Fruit fly (Drosophila melanogaster) whole organism, embryonic: Measurements from ENCODE around the gene Moca-cyp.

Experiments
- CG10462 ChIP-seq: fragments of 200-800 bp; sonication (Bioruptor generic); optimal IDR thresholded peaks from 2 replicates; lab custom pipeline; 2016; ENCODE audit warnings: missing biosample characterization, missing genetic modification characterization
- CG11398 ChIP-seq: fragments of 200-800 bp; sonication (Bioruptor generic); optimal IDR thresholded peaks from 2 replicates; lab custom pipeline; 2016; ENCODE audit warnings: missing biosample characterization, missing genetic modification characterization
- CG11504 ChIP-seq: fragments of 200-800 bp; sonication (Bioruptor generic); optimal IDR thresholded peaks from 3 replicates; lab custom pipeline; 2019; ENCODE audit warnings: missing biosample characterization, mild to moderate bottlenecking, missing genetic modification characterization, moderate library complexity
- CG11723 ChIP-seq: fragments of 200-800 bp; sonication (Bioruptor generic); optimal IDR thresholded peaks from 2 replicates; lab custom pipeline; 2017; ENCODE audit warnings: missing biosample characterization, mild to moderate bottlenecking, missing genetic modification characterization
- CG12942 ChIP-seq: fragments of 200-800 bp; sonication (Bioruptor generic); optimal IDR thresholded peaks from 3 replicates; lab custom pipeline; 2016; ENCODE audit warnings: missing biosample characterization, missing genetic modification characterization
- CG13123 ChIP-seq: fragments of 200-800 bp; sonication (Bioruptor generic); optimal IDR thresholded peaks from 2 replicates; lab custom pipeline; 2016; ENCODE audit warnings: missing biosample characterization, missing genetic modification characterization
- CG15073 ChIP-seq: fragments of 200-800 bp; sonication (Bioruptor generic); optimal IDR thresholded peaks from 2 replicates; lab custom pipeline; 2016; ENCODE audit warnings: missing biosample characterization, missing genetic modification characterization
- CG17186 ChIP-seq: fragments of 200-800 bp; sonication (Bioruptor generic); optimal IDR thresholded peaks from 3 replicates; lab custom pipeline; 2017; ENCODE audit warnings: missing biosample characterization, missing genetic modification reagents, missing genetic modification characterization
- CG2129 ChIP-seq: fragments of 200-800 bp; sonication (Bioruptor generic); IDR thresholded peaks from 2 replicates; pipeline ENCODE4 v1.3.6; 2022; ENCODE audit warnings: missing biosample characterization, missing genetic modification characterization; ENCODE audit not compliant: partially characterized antibody
- CG2199 ChIP-seq: fragments of 200-800 bp; sonication (Bioruptor generic); IDR thresholded peaks from 3 replicates; pipeline ENCODE4 v1.3.6; 2022; ENCODE audit warnings: missing biosample characterization, missing genetic modification characterization
- CG2678 ChIP-seq: fragments of 200-800 bp; sonication (Bioruptor generic); optimal IDR thresholded peaks from 3 replicates; lab custom pipeline; 2019; ENCODE audit warnings: missing biosample characterization, mild to moderate bottlenecking, missing genetic modification characterization, moderate library complexity
- CG2712 ChIP-seq: fragments of 200-800 bp; optimal IDR thresholded peaks from 3 replicates; lab custom pipeline; 2019; ENCODE audit warnings: missing biosample characterization, mild to moderate bottlenecking, missing genetic modification characterization, moderate library complexity
- CG4282 ChIP-seq: fragments of 200-800 bp; sonication (Bioruptor generic); optimal IDR thresholded peaks from 2 replicates; lab custom pipeline; 2016; ENCODE audit warnings: missing biosample characterization, missing genetic modification characterization
- CG6689 ChIP-seq: fragments of 200-800 bp; sonication (Bioruptor generic); IDR thresholded peaks from 2 replicates; pipeline ENCODE4 v1.3.6; 2022; ENCODE audit warnings: missing biosample characterization, missing genetic modification characterization
- CG7928 ChIP-seq: fragments of 200-800 bp; sonication (Bioruptor generic); optimal IDR thresholded peaks from 2 replicates; lab custom pipeline; 2017; ENCODE audit warnings: missing biosample characterization, mild to moderate bottlenecking, missing genetic modification characterization
- CG9727 ChIP-seq: fragments of 200-800 bp; sonication (Bioruptor generic); optimal IDR thresholded peaks from 3 replicates; lab custom pipeline; 2017; ENCODE audit warnings: missing biosample characterization, mild to moderate bottlenecking, missing genetic modification characterization
- CG9797 ChIP-seq: fragments of 200-800 bp; sonication (Bioruptor generic); optimal IDR thresholded peaks from 3 replicates; lab custom pipeline; 2018; ENCODE audit warnings: missing biosample characterization, mild to moderate bottlenecking, missing genetic modification characterization
- CTCF ChIP-seq: fragments of 200-800 bp; sonication (Bioruptor generic); optimal IDR thresholded peaks from 2 replicates; lab custom pipeline; 2017; ENCODE audit warnings: missing biosample characterization, mild to moderate bottlenecking, missing genetic modification characterization, moderate library complexity
- Camta ChIP-seq: fragments of 200-800 bp; sonication (Bioruptor generic); optimal IDR thresholded peaks from 2 replicates; lab custom pipeline; 2016; ENCODE audit warnings: missing biosample characterization, missing genetic modification characterization
- CrebB ChIP-seq: fragments of 200-800 bp; sonication (Bioruptor generic); optimal IDR thresholded peaks from 3 replicates; lab custom pipeline; 2018; ENCODE audit warnings: missing biosample characterization, mild to moderate bottlenecking, missing genetic modification characterization
- D19A ChIP-seq: fragments of 200-800 bp; optimal IDR thresholded peaks from 3 replicates; lab custom pipeline; 2019; ENCODE audit warnings: missing biosample characterization, mild to moderate bottlenecking, missing genetic modification characterization, moderate library complexity
- Dek ChIP-seq: fragments of 200-800 bp; sonication (Bioruptor generic); optimal IDR thresholded peaks from 3 replicates; lab custom pipeline; 2019; ENCODE audit warnings: missing biosample characterization, mild to moderate bottlenecking, missing genetic modification characterization, moderate library complexity
- Dip3 ChIP-seq: fragments of 200-800 bp; sonication (Bioruptor generic); optimal IDR thresholded peaks from 3 replicates; lab custom pipeline; 2016; ENCODE audit warnings: missing biosample characterization, missing genetic modification characterization
- Dll ChIP-seq: fragments of 200-800 bp; sonication (Bioruptor generic); IDR thresholded peaks from 4 replicates; pipeline ENCODE4 v1.3.6; 2022; ENCODE audit warnings: missing biosample characterization, missing genetic modification characterization; ENCODE audit not compliant: partially characterized antibody
- Hey ChIP-seq: fragments of 200-800 bp; sonication (Bioruptor generic); optimal IDR thresholded peaks from 3 replicates; lab custom pipeline; 2018; ENCODE audit warnings: missing biosample characterization, mild to moderate bottlenecking, missing genetic modification characterization
- Lhr ChIP-seq: fragments of 200-800 bp; sonication (Bioruptor generic); optimal IDR thresholded peaks from 3 replicates; lab custom pipeline; 2017; ENCODE audit warnings: mild to moderate bottlenecking, missing biosample characterization, missing genetic modification reagents, missing genetic modification characterization
- Mes4 ChIP-seq: fragments of 200-800 bp; sonication (Bioruptor generic); optimal IDR thresholded peaks from 2 replicates; lab custom pipeline; 2016; ENCODE audit warnings: missing biosample characterization, missing genetic modification characterization
- NK7.1 ChIP-seq: fragments of 200-800 bp; sonication (Bioruptor generic); optimal IDR thresholded peaks from 3 replicates; lab custom pipeline; 2016; ENCODE audit warnings: missing biosample characterization, missing genetic modification characterization
- Neu2 ChIP-seq: fragments of 200-800 bp; sonication (Bioruptor generic); optimal IDR thresholded peaks from 3 replicates; lab custom pipeline; 2016; ENCODE audit warnings: missing biosample characterization, missing genetic modification characterization, borderline replicate concordance
- Ravus ChIP-seq: fragments of 200-800 bp; sonication (Bioruptor generic); IDR thresholded peaks from 2 replicates; pipeline ENCODE4 v1.3.6; 2022; ENCODE audit warnings: missing biosample characterization, missing genetic modification characterization
- Six4 ChIP-seq: fragments of 200-800 bp; sonication (Bioruptor generic); optimal IDR thresholded peaks from 2 replicates; lab custom pipeline; 2016; ENCODE audit warnings: missing biosample characterization, missing genetic modification characterization
- Stat92E ChIP-seq, 3 experiments: fragments of >200 bp in 2 of 3; fragments of 200-800 bp in 1 of 3; sonication (Bioruptor generic) in 1 of 3; optimal IDR thresholded peaks; 2 replicates each; lab custom pipeline; 2017 to 2019; ENCODE audit warnings: missing biosample characterization in 3 of 3, missing genetic modification characterization in 3 of 3, mild to moderate bottlenecking in 1 of 3, moderate library complexity in 1 of 3
- TFAM ChIP-seq: fragments of 200-800 bp; sonication (Bioruptor generic); optimal IDR thresholded peaks from 2 replicates; lab custom pipeline; 2017; ENCODE audit warnings: missing biosample characterization, missing genetic modification characterization, inconsistent platforms
- br ChIP-seq: fragments of >200 bp; optimal IDR thresholded peaks from 2 replicates; lab custom pipeline; 2017
- dpn ChIP-seq, 2 experiments: fragments of 200-800 bp; sonication (Bioruptor generic); optimal IDR thresholded peaks; 3 replicates each; lab custom pipeline; 2016; ENCODE audit warnings: missing biosample characterization in 2 of 2, missing genetic modification characterization in 2 of 2
- fru ChIP-seq: fragments of >200 bp; optimal IDR thresholded peaks from 2 replicates; lab custom pipeline; 2017
- gcm ChIP-seq: fragments of 200-800 bp; sonication (Bioruptor generic); optimal IDR thresholded peaks from 2 replicates; lab custom pipeline; 2019; ENCODE audit warnings: missing biosample characterization, mild to moderate bottlenecking, missing genetic modification characterization, moderate library complexity
- grn ChIP-seq: fragments of 200-800 bp; sonication (Bioruptor generic); optimal IDR thresholded peaks from 3 replicates; lab custom pipeline; 2017; ENCODE audit warnings: missing biosample characterization, missing genetic modification characterization
- jing ChIP-seq: fragments of 200-800 bp; sonication (Bioruptor generic); optimal IDR thresholded peaks from 2 replicates; lab custom pipeline; 2018; ENCODE audit warnings: missing biosample characterization, mild to moderate bottlenecking, missing genetic modification characterization
- klu ChIP-seq: fragments of 200-800 bp; sonication (Bioruptor generic); IDR thresholded peaks from 2 replicates; pipeline ENCODE4 v1.3.6; 2022; ENCODE audit warnings: missing biosample characterization, missing genetic modification characterization
- lmd ChIP-seq: fragments of 200-800 bp; sonication (Bioruptor generic); IDR thresholded peaks from 2 replicates; pipeline ENCODE4 v1.3.6; 2022; ENCODE audit warnings: missing biosample characterization, missing genetic modification characterization
- nerfin-1 ChIP-seq: fragments of 200-800 bp; sonication (Bioruptor generic); optimal IDR thresholded peaks from 3 replicates; lab custom pipeline; 2019; ENCODE audit warnings: missing biosample characterization, mild to moderate bottlenecking, missing genetic modification characterization, moderate library complexity
- peb ChIP-seq: fragments of 200-800 bp; sonication (Bioruptor generic); IDR thresholded peaks from 2 replicates; pipeline ENCODE4 v1.3.6; 2022; ENCODE audit warnings: missing biosample characterization, missing genetic modification characterization
- rib ChIP-seq: fragments of 200-800 bp; sonication (Bioruptor generic); IDR thresholded peaks from 2 replicates; pipeline ENCODE4 v1.3.6; 2022; ENCODE audit warnings: missing biosample characterization, missing genetic modification characterization
- ro ChIP-seq: fragments of 200-800 bp; sonication (Bioruptor generic); IDR thresholded peaks from 2 replicates; pipeline ENCODE4 v1.3.6; 2022; ENCODE audit warnings: missing biosample characterization, missing genetic modification characterization
- slbo ChIP-seq: fragments of 200-800 bp; sonication (Bioruptor generic); IDR thresholded peaks from 2 replicates; pipeline ENCODE4 v1.3.6; 2022; ENCODE audit warnings: missing biosample characterization, missing genetic modification characterization
- slp2 ChIP-seq: fragments of 200-800 bp; sonication (Bioruptor generic); optimal IDR thresholded peaks from 2 replicates; lab custom pipeline; 2016; ENCODE audit warnings: missing biosample characterization, missing genetic modification characterization
- tna ChIP-seq: fragments of 200-800 bp; sonication (Bioruptor generic); IDR thresholded peaks from 2 replicates; pipeline ENCODE4 v1.3.6; 2022; ENCODE audit warnings: missing biosample characterization, missing genetic modification characterization; ENCODE audit not compliant: partially characterized antibody
- usp ChIP-seq: fragments of >200 bp; optimal IDR thresholded peaks from 2 replicates; lab custom pipeline; 2017; ENCODE audit warnings: missing biosample characterization, missing genetic modification characterization
- vnd ChIP-seq: fragments of 200-800 bp; sonication (Bioruptor generic); IDR thresholded peaks from 3 replicates; pipeline ENCODE4 v1.3.6; 2022; ENCODE audit warnings: missing biosample characterization, missing genetic modification characterization; ENCODE audit not compliant: partially characterized antibody
- zf30C ChIP-seq: fragments of 200-800 bp; sonication (Bioruptor generic); optimal IDR thresholded peaks from 3 replicates; lab custom pipeline; 2018; ENCODE audit warnings: missing biosample characterization, mild to moderate bottlenecking, missing genetic modification characterization

The Moca-cyp gene

DNA sequence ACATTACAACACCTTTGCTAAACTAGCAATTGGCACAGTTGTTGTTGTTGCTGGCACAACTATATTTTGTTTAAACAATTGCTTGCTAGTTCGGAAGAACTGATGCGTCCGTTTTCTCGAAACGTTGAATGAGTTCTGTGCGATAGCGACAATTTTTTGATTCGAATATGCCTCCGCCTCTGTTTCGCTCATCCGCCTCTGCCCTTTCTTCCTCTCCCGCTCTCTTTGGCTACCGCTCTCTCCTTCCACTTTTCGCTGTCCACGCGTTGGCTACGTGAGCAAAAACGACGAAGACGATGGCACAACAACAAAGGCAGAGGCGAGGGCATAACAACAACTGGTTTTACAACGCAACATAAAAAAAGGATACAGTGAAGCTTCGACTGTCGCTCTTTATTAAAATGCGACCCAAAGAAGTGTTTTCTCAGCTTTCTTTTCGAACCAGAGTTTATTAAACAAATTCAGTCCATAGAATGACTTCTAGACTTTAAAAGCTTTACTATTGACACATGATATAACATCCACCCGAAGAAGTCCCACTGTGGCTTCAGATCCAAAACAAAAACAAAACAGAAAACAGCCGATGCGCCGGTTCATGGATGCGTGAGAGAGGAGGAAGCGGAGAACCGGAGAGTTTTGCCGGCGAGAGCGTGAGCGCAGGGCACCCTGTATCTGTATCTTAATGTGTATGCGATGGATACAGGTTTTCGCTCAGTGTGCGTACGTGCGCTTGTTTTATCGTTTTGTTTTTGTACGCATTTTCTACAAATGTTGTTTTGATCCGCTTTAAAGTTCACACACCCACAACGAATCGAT, 13.8 kb upstream of the Moca-cyp start (continued):
- TF ChIP-seq Neu2, result peak; percentile 99
- peak; percentile 95 for TF ChIP-seq TFAM (GFP tag; lab: Kevin White, UChicago)
- no peak for TF ChIP-seq tna
- TF ChIP-seq CG12942 (GFP tag; lab: Kevin White, UChicago), result peak; percentile 99
- peak; percentile 95 for TF ChIP-seq CG17186 (GFP tag; lab: Kevin White, UChicago)
- peak; percentile 99 for TF ChIP-seq Dip3 (GFP tag; lab: Kevin White, UChicago)
- peak in 1 of 3 experiments; percentile 96 for TF ChIP-seq Stat92E (GFP tag; optimal IDR thresholded peaks at IDR 0.05; lab: Kevin White, UChicago)
- TF ChIP-seq Mes4 (GFP tag; lab: Kevin White, UChicago), result peak; percentile 99
- TF ChIP-seq gcm, result peak; percentile 99
- TF ChIP-seq D19A (tag; lab: Kevin White, UChicago), result peak; percentile 97
- TF ChIP-seq rib (GFP tag; lab: Robert Waterston, UW), result no peak
- peak; percentile 99 for TF ChIP-seq NK7.1 (GFP tag; lab: Kevin White, UChicago)
- peak; percentile 100 for TF ChIP-seq Six4
- TF ChIP-seq CG11723 (GFP tag; lab: Kevin White, UChicago), result peak; percentile 99
- peak; percentile 91 for TF ChIP-seq grn (GFP tag; lab: Kevin White, UChicago)
- peak; percentile 99 for TF ChIP-seq CG4282 (GFP tag; lab: Kevin White, UChicago)
- TF ChIP-seq Hey (tag; lab: Kevin White, UChicago), result peak; percentile 97
- TF ChIP-seq CrebB (tag; lab: Kevin White, UChicago), result peak; percentile 99
- no peak for TF ChIP-seq CG6689
- peak; percentile 99 for TF ChIP-seq Dek (tag; lab: Kevin White, UChicago)
- TF ChIP-seq slbo (GFP tag; lab: Robert Waterston, UW), result no peak
- TF ChIP-seq CG2129 (GFP tag; lab: Robert Waterston, UW), result no peak
- peak; percentile 100 for TF ChIP-seq CG9727 (GFP tag; lab: Kevin White, UChicago)
- TF ChIP-seq CTCF (GFP tag; lab: Kevin White, UChicago), result peak; percentile 77
- TF ChIP-seq CG2199 (GFP tag; lab: Robert Waterston, UW), result no peak
- TF ChIP-seq br (lab: Kevin White, UChicago), result no peak
- TF ChIP-seq klu (GFP tag; lab: Robert Waterston, UW), result no peak
- TF ChIP-seq CG11504, result peak; percentile 98
- TF ChIP-seq ro, result no peak
- TF ChIP-seq CG2678, result peak; percentile 99
- peak; percentile 96 for TF ChIP-seq nerfin-1
- no peak for TF ChIP-seq Dll (GFP tag; lab: Robert Waterston, UW)
- peak; percentile 93 for TF ChIP-seq CG15073 (GFP tag; lab: Kevin White, UChicago)
- TF ChIP-seq CG7928 (GFP tag; lab: Kevin White, UChicago), result peak; percentile 86
- TF ChIP-seq peb (GFP tag; lab: Robert Waterston, UW), result no peak
- peak; percentile 72 for TF ChIP-seq CG9797 (GFP tag; lab: Kevin White, UChicago)
- no peak for TF ChIP-seq Ravus (GFP tag; lab: Robert Waterston, UW)
- peak; percentile 96 for TF ChIP-seq Lhr (GFP tag; lab: Kevin White, UChicago)
- TF ChIP-seq vnd (GFP tag; lab: Robert Waterston, UW), result no peak
- TF ChIP-seq CG13123 (GFP tag; lab: Kevin White, UChicago), result peak; percentile 99
- peak; percentile 99 for TF ChIP-seq Camta
- TF ChIP-seq CG11398 (GFP tag; lab: Kevin White, UChicago), result peak; percentile 99
- no peak for TF ChIP-seq fru (lab: Kevin White, UChicago)
- peak; percentile 99 for TF ChIP-seq CG10462 (GFP tag; lab: Kevin White, UChicago)
- peak; percentile 99 for TF ChIP-seq slp2 (GFP tag; lab: Kevin White, UChicago)
- peak; percentile 100 for TF ChIP-seq dpn (GFP tag; optimal IDR thresholded peaks at IDR 0.05; lab: Kevin White, UChicago)
- TF ChIP-seq CG2712, result peak; percentile 99
- peak; percentile 99 for TF ChIP-seq zf30C (GFP tag; lab: Kevin White, UChicago)
- no peak for TF ChIP-seq usp (GFP tag; lab: Kevin White, UChicago)
- TF ChIP-seq jing (GFP tag; lab: Kevin White, UChicago), result peak; percentile 98
- TF ChIP-seq lmd (GFP tag; lab: Robert Waterston, UW), result no peak
